Fruit fly (Drosophila melanogaster): Measurements from ENCODE around the gene stai.

Gene stai

dm6 chr2L:6051212-6051621 is 49.0 kb upstream of the stai start (continued):
- TF ChIP-seq CG2199 (GFP tag; IDR thresholded peaks at IDR 0.05) (peak; percentile 89; the same call in 2 of the 3 replicates), CG2116 (GFP tag; optimal IDR thresholded peaks at IDR 0.05) (peak; percentile 55), E2f2 (GFP tag; IDR thresholded peaks at IDR 0.05) (peak; percentile 80), luna (GFP tag; optimal IDR thresholded peaks at IDR 0.05) (peak; percentile 83), Nf-YA (GFP tag; IDR thresholded peaks at IDR 0.05) (peak; percentile 90), ranshi (GFP tag; IDR thresholded peaks at IDR 0.05) (peak; percentile 93), CG8765 (GFP tag; IDR thresholded peaks at IDR 0.05) (peak; percentile 73), CG16779 (GFP tag; IDR thresholded peaks at IDR 0.05) (peak; percentile 69; the same call in 1 of the 2 replicates), emc (GFP tag; optimal IDR thresholded peaks at IDR 0.05) (peak; percentile 82), Stat92E (GFP tag; optimal IDR thresholded peaks at IDR 0.05) (peak in 1 of 3 experiments; percentile 79), schlank (tag; optimal IDR thresholded peaks at IDR 0.05) (peak; percentile 95), hbn (GFP tag; IDR thresholded peaks at IDR 0.05; ENCODE audit: partially characterized antibody) (no peak), mld (GFP tag; IDR thresholded peaks at IDR 0.05; ENCODE audit: partially characterized antibody) (no peak), p53 (GFP tag; optimal IDR thresholded peaks at IDR 0.05) (peak; percentile 90), CG9437 (GFP tag; optimal IDR thresholded peaks at IDR 0.05) (peak; percentile 90), CG7928 (GFP tag; optimal IDR thresholded peaks at IDR 0.05) (peak; percentile 76), slbo (GFP tag; IDR thresholded peaks at IDR 0.05) (peak; percentile 89), ems (GFP tag; optimal IDR thresholded peaks at IDR 0.05) (peak; percentile 95), chif (GFP tag; optimal IDR thresholded peaks at IDR 0.05) (peak; percentile 92 to 93), pan (optimal IDR thresholded peaks at IDR 0.05) (no peak), pan (GFP tag; optimal IDR thresholded peaks at IDR 0.05 in 1 of 2, IDR thresholded peaks at IDR 0.05 in 1 of 2) (peak in 1 of 2 experiments; percentile 94), amos (GFP tag; IDR thresholded peaks at IDR 0.05; ENCODE audit: partially characterized antibody) (no peak), Meics (GFP tag; optimal IDR thresholded peaks at IDR 0.05) (peak; percentile 97), CG18011 (GFP tag; optimal IDR thresholded peaks at IDR 0.05) (peak; percentile 86), al (GFP tag; IDR thresholded peaks at IDR 0.05) (peak; percentile 69), CG30403 (GFP tag; optimal IDR thresholded peaks at IDR 0.05) (peak; percentile 96), CG31365 (tag; optimal IDR thresholded peaks at IDR 0.05) (peak; percentile 91), dysf (GFP tag; IDR thresholded peaks at IDR 0.05) (peak; percentile 97), Mrtf (GFP tag; IDR thresholded peaks at IDR 0.05) (peak; percentile 94), br (optimal IDR thresholded peaks at IDR 0.05) (no peak), pfk (GFP tag; optimal IDR thresholded peaks at IDR 0.05) (peak; percentile 57), sug (tag; optimal IDR thresholded peaks at IDR 0.05) (peak; percentile 96), CG4424 (GFP tag; optimal IDR thresholded peaks at IDR 0.05) (peak; percentile 95), NFAT (GFP tag; IDR thresholded peaks at IDR 0.05) (peak; percentile 79), da (GFP tag; optimal IDR thresholded peaks at IDR 0.05) (peak; percentile 86), psq (GFP tag; optimal IDR thresholded peaks at IDR 0.05) (peak; percentile 72), Pdp1 (GFP tag; optimal IDR thresholded peaks at IDR 0.05) (peak; percentile 92 to 93), CG6791 (GFP tag; IDR thresholded peaks at IDR 0.05; ENCODE audit: partially characterized antibody) (0 out of 3 replicates have a peak, but pooled peaks have one; percentile 12), CG9727 (GFP tag; optimal IDR thresholded peaks at IDR 0.05) (peak; percentile 98), CG16815 (GFP tag; optimal IDR thresholded peaks at IDR 0.05) (peak; percentile 72), CG10654 (GFP tag; optimal IDR thresholded peaks at IDR 0.05) (peak; percentile 90), CG13424 (tag; optimal IDR thresholded peaks at IDR 0.05) (peak; percentile 98), gfzf (GFP tag; optimal IDR thresholded peaks at IDR 0.05) (no peak), disco-r (GFP tag; optimal IDR thresholded peaks at IDR 0.05) (peak; percentile 87), inv (GFP tag; IDR thresholded peaks at IDR 0.05; ENCODE audit: partially characterized antibody) (no peak), usp (GFP tag; optimal IDR thresholded peaks at IDR 0.05) (no peak), D19A (tag; optimal IDR thresholded peaks at IDR 0.05) (peak; percentile 95), Atf3 (GFP tag; optimal IDR thresholded peaks at IDR 0.05) (peak; percentile 80), CG11695 (GFP tag; IDR thresholded peaks at IDR 0.05) (peak; percentile 97), CG8281 (tag; optimal IDR thresholded peaks at IDR 0.05) (peak; percentile 83), Hr78 (GFP tag; optimal IDR thresholded peaks at IDR 0.05) (peak in 1 of 2 experiments; percentile 97)

Measured in whole organism, embryonic.